Fruit fly (Drosophila melanogaster) S2 (cell line): Measurements from ENCODE around the gene CG1582.

Experiments
- CG8478 ChIP-seq: fragments of >200 bp; optimal IDR thresholded peaks from 2 replicates; lab custom pipeline; 2018
- CTCF ChIP-seq, 2 experiments: fragments of >200 bp; optimal IDR thresholded peaks; 2 replicates each; lab custom pipeline; 2018

DNA sequence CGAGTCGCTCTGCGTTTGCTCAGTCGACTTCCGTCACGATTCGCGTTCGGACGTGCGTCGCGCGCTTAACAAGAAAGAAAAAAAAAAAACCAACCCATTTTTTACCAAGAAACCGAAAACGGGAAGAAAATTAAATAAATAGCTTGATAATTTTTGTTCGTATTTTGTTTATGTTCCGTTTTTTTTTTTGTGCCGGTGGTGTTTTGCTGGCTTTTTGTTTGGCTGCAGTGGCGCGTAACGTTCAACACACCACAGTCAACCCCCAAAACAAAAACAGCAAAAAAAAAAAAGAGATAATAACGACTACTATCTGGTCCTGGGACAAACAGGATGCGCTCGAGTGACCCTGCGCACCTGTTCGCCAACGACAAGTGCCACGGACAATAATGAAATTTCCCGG is 6.4 kb upstream of the CG1582 start, which contains the start of gene CG43901:
- TF ChIP-seq CTCF (optimal IDR thresholded peaks at IDR 0.05; lab: Kevin White, UChicago) (no peak), CG8478 (lab: Kevin White, UChicago) (no peak)
